Worm (Caenorhabditis elegans) whole organism, young adult: ENCODE measurements around the gene srz-67.
"Not testable (repeated sequence)": the region's sequence is repeated elsewhere in the genome, so short reads cannot be mapped to it uniquely, and the experiment has no call there.

Source experiments
- B0336.3 ChIP-seq: fragments of 200-800 bp; sonication (Bioruptor generic); IDR thresholded peaks from 2 replicates; pipeline ENCODE4 v1.3.6; 2022; ENCODE audit warnings: missing genetic modification characterization, missing compliant biosample characterization
- C17E4.6 ChIP-seq: fragments of 200-800 bp; sonication (Bioruptor generic); IDR thresholded peaks from 2 replicates; pipeline ENCODE4 v1.3.6; 2022; ENCODE audit warnings: missing genetic modification reagents, missing genetic modification characterization, missing compliant biosample characterization
- D2030.7 ChIP-seq: fragments of 200-800 bp; sonication (Bioruptor generic); IDR thresholded peaks from 2 replicates; pipeline ENCODE4 v1.3.6; 2022; ENCODE audit warnings: missing genetic modification reagents, missing genetic modification characterization, missing compliant biosample characterization
- F23B12.7 ChIP-seq: sonication (generic microtip); optimal IDR thresholded peaks from 2 replicates; lab custom pipeline; 2017; ENCODE audit warnings: missing genetic modification characterization, mild to moderate bottlenecking, missing compliant biosample characterization, antibody characterized with exemption, moderate library complexity; ENCODE audit not compliant: insufficient read depth
- F49E8.2 ChIP-seq: sonication (generic microtip); optimal IDR thresholded peaks from 3 replicates; lab custom pipeline; 2017; ENCODE audit warnings: missing genetic modification characterization, mild to moderate bottlenecking, missing compliant biosample characterization, antibody characterized with exemption, moderate library complexity; ENCODE audit not compliant: insufficient read depth
- K11D2.4 ChIP-seq: fragments of 200-800 bp; sonication (Bioruptor generic); IDR thresholded peaks from 2 replicates; pipeline ENCODE4 v1.3.6; 2022; ENCODE audit warnings: missing genetic modification reagents, missing genetic modification characterization, missing compliant biosample characterization
- K12H6.12 ChIP-seq: fragments of 200-800 bp; sonication (Bioruptor generic); optimal IDR thresholded peaks from 2 replicates; lab custom pipeline; 2018; ENCODE audit warnings: mild to moderate bottlenecking, missing genetic modification characterization, missing compliant biosample characterization
- Y53G8AR.9 ChIP-seq: fragments of 200-800 bp; sonication (Bioruptor generic); conservative IDR thresholded peaks from 2 replicates; pipeline ENCODE4 v1.3.6; 2022; ENCODE audit warnings: missing genetic modification reagents, missing genetic modification characterization, missing compliant biosample characterization
- Y56A3A.18 ChIP-seq: fragments of 200-800 bp; sonication (Bioruptor generic); IDR thresholded peaks from 2 replicates; pipeline ENCODE4 v1.3.6; 2022; ENCODE audit warnings: missing genetic modification reagents, missing genetic modification characterization, missing compliant biosample characterization
- Y67H2A.10 ChIP-seq: fragments of 200-800 bp; sonication (Bioruptor generic); conservative IDR thresholded peaks from 2 replicates; pipeline ENCODE4 v1.3.6; 2022; ENCODE audit warnings: missing genetic modification reagents, missing genetic modification characterization, missing compliant biosample characterization
- ZK185.1 ChIP-seq: sonication (generic microtip); optimal IDR thresholded peaks from 2 replicates; lab custom pipeline; 2016; ENCODE audit warnings: mild to moderate bottlenecking, missing genetic modification characterization, missing compliant biosample characterization; ENCODE audit not compliant: poor library complexity, severe bottlenecking
- athp-1 ChIP-seq: sonication (generic microtip); optimal IDR thresholded peaks from 2 replicates; lab custom pipeline; 2017; ENCODE audit warnings: mild to moderate bottlenecking, missing genetic modification characterization, missing compliant biosample characterization
- cebp-1 ChIP-seq, 2 experiments: fragments of 200-800 bp in 1 of 2; sonication (Bioruptor generic) in 1 of 2; sonication (generic microtip) in 1 of 2; IDR thresholded peaks in 1 of 2; optimal IDR thresholded peaks in 1 of 2; 2 replicates each; pipeline versions ENCODE4 v1.3.6 to Lab custom; 2017 to 2022; ENCODE audit warnings: missing compliant biosample characterization in 2 of 2, missing genetic modification characterization in 2 of 2, mild to moderate bottlenecking in 1 of 2, missing genetic modification reagents in 1 of 2, moderate library complexity in 1 of 2
- die-1 ChIP-seq: sonication (generic microtip); optimal IDR thresholded peaks from 2 replicates; lab custom pipeline; 2016; ENCODE audit warnings: missing genotype, mild to moderate bottlenecking, missing genetic modification characterization, missing compliant biosample characterization
- dox-1 ChIP-seq: fragments of 200-800 bp; sonication (Bioruptor generic); IDR thresholded peaks from 2 replicates; pipeline ENCODE4 v1.3.6; 2022; ENCODE audit warnings: missing genetic modification reagents, missing genetic modification characterization, missing compliant biosample characterization
- dpl-1 ChIP-seq: fragments of 150-350 bp; optimal IDR thresholded peaks from 2 replicates; lab custom pipeline; 2014; ENCODE audit warnings: missing biosample characterization, missing genetic modification reagents, missing genetic modification characterization
- him-1 ChIP-seq: sonication (generic microtip); optimal IDR thresholded peaks from 2 replicates; lab custom pipeline; 2016; ENCODE audit warnings: missing genotype, missing genetic modification reagents, missing genetic modification characterization, missing compliant biosample characterization
- hlh-12 ChIP-seq: sonication (generic microtip); optimal IDR thresholded peaks from 2 replicates; lab custom pipeline; 2016; ENCODE audit warnings: missing genetic modification characterization, missing compliant biosample characterization
- lin-54 ChIP-seq: fragments of 200-800 bp; sonication (Bioruptor generic); optimal IDR thresholded peaks from 2 replicates; lab custom pipeline; 2018; ENCODE audit warnings: mild to moderate bottlenecking, missing genetic modification characterization, missing compliant biosample characterization
- lir-1 ChIP-seq: fragments of 200-800 bp; sonication (Bioruptor generic); conservative IDR thresholded peaks from 2 replicates; pipeline ENCODE4 v1.3.6; 2022; ENCODE audit warnings: missing genetic modification reagents, missing genetic modification characterization, missing compliant biosample characterization
- pbrm-1 ChIP-seq: fragments of 200-800 bp; sonication (Bioruptor generic); IDR thresholded peaks from 2 replicates; pipeline ENCODE4 v1.3.6; 2022; ENCODE audit warnings: missing genetic modification reagents, missing genetic modification characterization, missing compliant biosample characterization
- rec-8 ChIP-seq, 2 experiments: sonication (generic microtip); optimal IDR thresholded peaks; 2 replicates each; lab custom pipeline; 2016; ENCODE audit warnings: mild to moderate bottlenecking in 2 of 2, missing genetic modification characterization in 2 of 2, missing genetic modification reagents in 2 of 2, missing genotype in 2 of 2, missing biosample characterization in 1 of 2, missing compliant biosample characterization in 1 of 2, moderate library complexity in 1 of 2
- rpc-1 ChIP-seq, 2 experiments: fragments of 150-350 bp in 1 of 2; sonication (generic microtip) in 1 of 2; optimal IDR thresholded peaks; 2 replicates each; lab custom pipeline; 2014 to 2018; ENCODE audit warnings: missing biosample characterization in 1 of 2, missing genetic modification characterization in 1 of 2, missing genetic modification reagents in 1 of 2, missing genotype in 1 of 2
- snpc-1.1 ChIP-seq: sonication (generic microtip); optimal IDR thresholded peaks from 2 replicates; lab custom pipeline; 2017; ENCODE audit warnings: missing genetic modification characterization, mild to moderate bottlenecking, missing compliant biosample characterization, antibody characterized with exemption, moderate library complexity, missing genotype, missing genetic modification reagents; ENCODE audit not compliant: insufficient read depth
- snpc-3.4 ChIP-seq: sonication (generic microtip); optimal IDR thresholded peaks from 2 replicates; lab custom pipeline; 2017; ENCODE audit warnings: missing genetic modification characterization, mild to moderate bottlenecking, missing compliant biosample characterization, antibody characterized with exemption, moderate library complexity, missing genotype, missing genetic modification reagents
- snpc-4 ChIP-seq, 5 experiments: fragments of 150-350 bp in 1 of 5; sonication (generic microtip) in 4 of 5; optimal IDR thresholded peaks; 2 replicates each; lab custom pipeline; 2014 to 2018; ENCODE audit warnings: missing genetic modification characterization in 5 of 5, missing biosample characterization in 3 of 5, antibody characterized with exemption in 2 of 5, mild to moderate bottlenecking in 2 of 5, missing compliant biosample characterization in 2 of 5, missing genotype in 2 of 5, moderate library complexity in 2 of 5, missing genetic modification reagents in 1 of 5
- somi-1 ChIP-seq: fragments of 200-800 bp; sonication (Bioruptor generic); optimal IDR thresholded peaks from 2 replicates; lab custom pipeline; 2018; ENCODE audit warnings: mild to moderate bottlenecking, missing genetic modification characterization, missing compliant biosample characterization
- sptf-2 ChIP-seq: fragments of 200-800 bp; sonication (Bioruptor generic); optimal IDR thresholded peaks from 2 replicates; lab custom pipeline; 2018; ENCODE audit warnings: mild to moderate bottlenecking, missing genetic modification characterization, missing compliant biosample characterization
- unc-130 ChIP-seq: sonication (generic microtip); optimal IDR thresholded peaks from 2 replicates; lab custom pipeline; 2016; ENCODE audit warnings: missing genetic modification reagents, missing genetic modification characterization, missing compliant biosample characterization
- xnd-1 ChIP-seq: sonication (generic microtip); optimal IDR thresholded peaks from 2 replicates; lab custom pipeline; 2016; ENCODE audit warnings: missing genotype, missing genetic modification reagents, missing genetic modification characterization, missing compliant biosample characterization
- zfh-2 ChIP-seq: fragments of 200-800 bp; sonication (Bioruptor generic); conservative IDR thresholded peaks from 2 replicates; pipeline ENCODE4 v1.3.6; 2022; ENCODE audit warnings: missing genetic modification reagents, missing genetic modification characterization, missing compliant biosample characterization
- ztf-26 ChIP-seq: sonication (generic microtip); optimal IDR thresholded peaks from 2 replicates; lab custom pipeline; 2017; ENCODE audit warnings: missing genetic modification characterization, missing compliant biosample characterization

srz-67 gene

ce11 chrII:3201242-3201641 is 35.7 kb downstream of the srz-67 start, which contains the start of gene sri-48:
Gene sri-48 (minus strand): TSS chrII:3201342.
- TF ChIP-seq rpc-1 (optimal IDR thresholded peaks at IDR 0.05; lab: Kevin White, UChicago); rpc-1 (tag; optimal IDR thresholded peaks at IDR 0.05; lab: Kevin White, UChicago); lin-54; D2030.7 (GFP tag; lab: Robert Waterston, UW): not testable (repeated sequence)

ce11 chrII:3198998-3199397 is 37.9 kb downstream of the srz-67 start, which contains the start of gene sri-51:
Gene sri-51 (minus strand): TSS chrII:3199098.
- no peak for TF ChIP-seq Y53G8AR.9 (GFP tag; lab: Robert Waterston, UW)

ce11 chrII:3196966-3197365 is 40.0 kb downstream of the srz-67 start, which contains the start of gene gcy-15:
Gene gcy-15 (minus strand): TSS chrII:3197066.
- TF ChIP-seq dpl-1 (GFP tag; lab: Kevin White, UChicago) = no peak
- TF ChIP-seq Y67H2A.10 = no peak
- no peak for TF ChIP-seq hlh-12 (tag; lab: Kevin White, UChicago)
- TF ChIP-seq pbrm-1 (GFP tag; lab: Robert Waterston, UW) = no peak
- TF ChIP-seq somi-1 = no peak
- TF ChIP-seq B0336.3 (GFP tag; lab: Robert Waterston, UW) = no peak
- no peak for TF ChIP-seq cebp-1 (GFP tag; IDR thresholded peaks at IDR 0.05; lab: Robert Waterston, UW)
- TF ChIP-seq cebp-1 (tag; optimal IDR thresholded peaks at IDR 0.05; lab: Kevin White, UChicago) = no peak
- TF ChIP-seq die-1 (tag; lab: Kevin White, UChicago) = no peak
- no peak for TF ChIP-seq K11D2.4 (GFP tag; lab: Robert Waterston, UW)
- TF ChIP-seq C17E4.6 (GFP tag; lab: Robert Waterston, UW) = no peak
- no peak for TF ChIP-seq rec-8 (tag; optimal IDR thresholded peaks at IDR 0.05; lab: Kevin White, UChicago)
- TF ChIP-seq dox-1 = no peak
- TF ChIP-seq snpc-3.4 (tag; lab: Kevin White, UChicago) = no peak
- TF ChIP-seq lir-1 (GFP tag; lab: Robert Waterston, UW) = no peak
- no peak for TF ChIP-seq unc-130
- TF ChIP-seq, all 124 proteins: peak for 0

ce11 chrII:3195739-3196138 is 41.2 kb downstream of the srz-67 start:
- TF ChIP-seq rpc-1 (optimal IDR thresholded peaks at IDR 0.05; lab: Kevin White, UChicago) (no peak), rpc-1 (tag; optimal IDR thresholded peaks at IDR 0.05; lab: Kevin White, UChicago) (no peak), snpc-4 (GFP tag; optimal IDR thresholded peaks at IDR 0.05; lab: Kevin White, UChicago) (no peak), snpc-4 (tag; optimal IDR thresholded peaks at IDR 0.05; lab: Kevin White, UChicago) (peak in 1 of 4 experiments; percentile 68), him-1 (tag; lab: Kevin White, UChicago) (no peak), ztf-26 (no peak), xnd-1 (tag; lab: Kevin White, UChicago) (no peak), athp-1 (tag; lab: Kevin White, UChicago) (no peak), zfh-2 (GFP tag; lab: Robert Waterston, UW) (peak; percentile 69; the same call in 1 of the 2 replicates), snpc-1.1 (tag; lab: Kevin White, UChicago) (no peak), ZK185.1 (no peak), sptf-2 (GFP tag; lab: Kevin White, UChicago) (no peak), Y56A3A.18 (GFP tag; lab: Robert Waterston, UW) (no peak), pbrm-1 (GFP tag; lab: Robert Waterston, UW) (no peak), K12H6.12 (tag; lab: Kevin White, UChicago) (no peak), F23B12.7 (tag; lab: Kevin White, UChicago) (no peak), lir-1 (GFP tag; lab: Robert Waterston, UW) (no peak), F49E8.2 (no peak)
